Fruit fly (Drosophila melanogaster): ENCODE results near the gene CG7551.

dm6 chr3L:11429695-11430094 is 28.6 kb upstream of the CG7551 start:
- no peak for TF ChIP-seq ttk (optimal IDR thresholded peaks at IDR 0.05)
- TF ChIP-seq insv (optimal IDR thresholded peaks at IDR 0.05): no peak
- TF ChIP-seq psq (optimal IDR thresholded peaks at IDR 0.05): no peak
- no peak for TF ChIP-seq Sin3A (optimal IDR thresholded peaks at IDR 0.05)
- no peak for TF ChIP-seq h (optimal IDR thresholded peaks at IDR 0.05)
- no peak for TF ChIP-seq Myc (optimal IDR thresholded peaks at IDR 0.05)

Measured in Kc167 (cell line).